Worm (Caenorhabditis elegans): ENCODE results near the gene angl-1.
A peak's percentile ranks its signal among the peaks of the same experiment; 100 is the strongest.

The angl-1 gene

DNA sequence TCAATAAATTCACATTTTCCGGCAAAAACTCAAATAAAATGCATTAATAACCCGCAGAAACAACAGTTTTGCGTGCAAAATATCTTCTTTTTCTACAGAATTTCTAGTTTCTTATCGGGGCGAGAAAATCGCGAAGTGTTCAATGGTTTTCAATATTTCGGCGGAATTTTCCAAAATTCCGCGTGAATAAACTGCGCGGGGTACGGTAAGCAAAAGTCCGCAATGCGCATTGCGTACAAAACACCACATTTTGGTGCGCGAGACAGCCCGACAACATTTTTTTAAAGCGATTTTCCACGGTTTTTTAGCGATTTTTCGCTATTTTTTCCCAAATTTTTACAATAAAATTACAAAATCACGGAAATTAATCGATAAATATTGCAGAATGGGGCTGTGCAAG is 41.5 kb downstream of the angl-1 start, which contains the start of gene Y45G12B.2:
Gene Y45G12B.2 (plus strand): TSS at position 383 of the 400 bp plus-strand sequence.
- TF ChIP-seq tab-1 (GFP tag; IDR thresholded peaks at IDR 0.05) (no peak), klf-2 (GFP tag; conservative IDR thresholded peaks at IDR 0.05) (0 out of 2 replicates have a peak, but pooled peaks have one; percentile 25)

- no peak for TF ChIP-seq klf-2 (GFP tag; conservative IDR thresholded peaks at IDR 0.05)
- TF ChIP-seq cog-1 (tag; optimal IDR thresholded peaks at IDR 0.05): no peak
- TF ChIP-seq med-1 (GFP tag; optimal IDR thresholded peaks at IDR 0.05; ENCODE audit: insufficient read depth): no peak
These were observed 43.1 kb downstream of the angl-1 start, which contains the start of gene Y45G12B.3 for ce11 chrV:2695935-2696334. Y45G12B.3 (minus strand) TSS chrV:2696254.

ce11 chrV:2697693-2698092 is 44.8 kb downstream of the angl-1 start:
- TF ChIP-seq klf-2 (GFP tag; conservative IDR thresholded peaks at IDR 0.05) (no peak), ztf-23 (GFP tag; IDR thresholded peaks at IDR 0.05) (no peak), flt-1 (GFP tag; IDR thresholded peaks at IDR 0.05) (0 out of 2 replicates have a peak, but pooled peaks have one; percentile 58), ztf-29 (GFP tag; IDR thresholded peaks at IDR 0.05) (no peak), med-1 (GFP tag; optimal IDR thresholded peaks at IDR 0.05; ENCODE audit: insufficient read depth) (peak; percentile 12)

DNA sequence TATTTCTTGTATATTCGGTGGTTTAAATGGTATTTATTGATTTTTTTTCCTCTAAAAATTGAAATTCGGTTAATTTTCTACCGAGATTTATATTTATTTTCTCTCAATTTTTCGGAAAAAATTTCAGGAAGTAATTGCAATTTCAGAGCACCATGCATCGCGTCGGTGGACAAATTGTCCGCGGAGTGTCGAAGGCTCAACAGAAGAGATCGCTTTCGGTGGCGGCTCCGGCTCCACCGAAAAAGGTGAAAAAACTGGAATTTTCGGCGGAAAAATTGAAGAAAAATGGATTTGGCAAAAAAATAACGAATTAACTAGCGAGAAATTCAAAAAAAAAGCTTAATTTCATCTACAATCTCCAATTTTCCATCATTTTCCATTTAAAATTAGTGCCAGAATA is 45.9 kb downstream of the angl-1 start, which contains the start of gene nuo-5:
Gene nuo-5 (plus strand): TSS at position 147 of the 400 bp plus-strand sequence.
- TF ChIP-seq flt-1 (GFP tag; IDR thresholded peaks at IDR 0.05) (no peak), tab-1 (GFP tag; IDR thresholded peaks at IDR 0.05) (no peak), T22C8.4 (GFP tag; IDR thresholded peaks at IDR 0.05) (no peak), med-1 (GFP tag; optimal IDR thresholded peaks at IDR 0.05; ENCODE audit: insufficient read depth) (no peak), klf-2 (GFP tag; conservative IDR thresholded peaks at IDR 0.05) (no peak), cog-1 (tag; optimal IDR thresholded peaks at IDR 0.05) (no peak), ztf-23 (GFP tag; IDR thresholded peaks at IDR 0.05) (no peak), ref-1 (GFP tag; conservative IDR thresholded peaks at IDR 0.05) (no peak), ztf-29 (GFP tag; IDR thresholded peaks at IDR 0.05) (no peak)

DNA sequence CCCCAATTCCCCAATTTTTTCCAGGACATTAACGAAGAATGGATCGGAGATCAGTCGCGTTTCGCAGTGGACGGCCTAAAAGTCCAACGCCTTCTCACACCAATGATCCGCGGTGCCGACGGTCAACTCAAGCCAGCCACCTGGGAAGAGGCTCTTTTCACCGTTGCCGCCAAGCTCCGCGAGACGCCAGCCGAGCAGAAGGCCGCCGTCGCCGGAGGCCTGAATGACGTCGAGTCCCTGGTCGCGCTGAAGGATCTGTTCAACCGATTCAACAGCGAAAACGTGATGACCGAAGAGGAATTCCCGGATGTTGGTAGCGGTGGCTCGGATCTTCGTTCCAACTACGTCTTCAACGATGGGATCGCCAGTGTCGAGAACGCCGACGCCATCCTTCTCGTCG is 50.0 kb downstream of the angl-1 start:
- no peak for TF ChIP-seq ztf-23 (GFP tag; IDR thresholded peaks at IDR 0.05)
- TF ChIP-seq T22C8.4 (GFP tag; IDR thresholded peaks at IDR 0.05): no peak
- TF ChIP-seq flt-1 (GFP tag; IDR thresholded peaks at IDR 0.05): no peak
- no peak for TF ChIP-seq med-1 (GFP tag; optimal IDR thresholded peaks at IDR 0.05; ENCODE audit: insufficient read depth)
- no peak for TF ChIP-seq ztf-29 (GFP tag; IDR thresholded peaks at IDR 0.05)
- no peak for TF ChIP-seq tab-1 (GFP tag; IDR thresholded peaks at IDR 0.05)

DNA sequence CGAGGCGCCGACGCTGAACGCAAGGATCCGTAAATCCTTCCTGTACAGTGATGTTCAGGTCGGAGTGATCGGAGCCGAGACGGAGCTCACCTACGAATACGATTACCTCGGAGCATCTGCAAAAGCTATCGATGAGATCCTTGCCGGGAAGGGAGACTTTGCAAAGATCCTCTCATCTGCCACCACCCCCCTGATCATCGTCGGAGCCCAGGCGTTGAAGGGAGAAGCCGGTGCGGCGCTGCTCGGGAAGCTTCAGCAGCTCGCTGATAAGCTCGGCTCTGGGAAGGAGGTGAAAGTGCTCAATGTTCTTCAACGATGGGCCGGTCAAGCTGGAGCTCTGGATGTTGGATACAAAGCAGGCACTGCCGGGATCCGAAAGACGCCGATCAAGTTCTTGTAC is 50.4 kb downstream of the angl-1 start:
- no peak for TF ChIP-seq T22C8.4 (GFP tag; IDR thresholded peaks at IDR 0.05)

DNA sequence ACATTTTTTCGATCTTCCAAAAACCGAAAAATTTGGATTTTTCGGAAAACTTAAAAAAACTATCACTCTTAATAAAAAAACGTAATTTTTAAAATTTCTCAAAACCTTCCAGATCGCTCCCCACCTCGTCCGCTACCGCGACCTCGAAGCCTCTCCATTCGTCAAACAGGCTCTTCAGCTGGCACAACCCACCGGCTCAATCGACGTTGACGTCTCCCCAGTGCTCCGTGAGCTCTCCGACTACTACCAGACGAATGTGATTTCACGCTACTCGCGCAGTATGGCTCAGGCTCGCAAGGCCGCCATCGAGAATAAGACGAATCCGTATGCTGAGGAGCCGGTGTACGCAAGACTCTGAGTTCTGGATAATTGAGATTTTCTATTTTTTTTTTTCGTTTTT is 53.5 kb downstream of the angl-1 start:
- TF ChIP-seq ref-1 (GFP tag; conservative IDR thresholded peaks at IDR 0.05): no peak
- no peak for TF ChIP-seq med-1 (GFP tag; optimal IDR thresholded peaks at IDR 0.05; ENCODE audit: insufficient read depth)
- TF ChIP-seq T22C8.4 (GFP tag; IDR thresholded peaks at IDR 0.05): no peak
- no peak for TF ChIP-seq ztf-29 (GFP tag; IDR thresholded peaks at IDR 0.05)
- TF ChIP-seq flt-1 (GFP tag; IDR thresholded peaks at IDR 0.05): no peak
- no peak for TF ChIP-seq klf-2 (GFP tag; conservative IDR thresholded peaks at IDR 0.05)
- TF ChIP-seq cog-1 (tag; optimal IDR thresholded peaks at IDR 0.05): no peak
- TF ChIP-seq tab-1 (GFP tag; IDR thresholded peaks at IDR 0.05): no peak
- TF ChIP-seq ztf-23 (GFP tag; IDR thresholded peaks at IDR 0.05): no peak

ce11 chrV:2710192-2710591 is 57.3 kb downstream of the angl-1 start:
- TF ChIP-seq ref-1 (GFP tag; conservative IDR thresholded peaks at IDR 0.05) (no peak), ztf-29 (GFP tag; IDR thresholded peaks at IDR 0.05) (no peak), flt-1 (GFP tag; IDR thresholded peaks at IDR 0.05) (no peak)

- TF ChIP-seq flt-1 (GFP tag; IDR thresholded peaks at IDR 0.05): no peak
- TF ChIP-seq ref-1 (GFP tag; conservative IDR thresholded peaks at IDR 0.05): no peak
- TF ChIP-seq cog-1 (tag; optimal IDR thresholded peaks at IDR 0.05): no peak
- TF ChIP-seq med-1 (GFP tag; optimal IDR thresholded peaks at IDR 0.05; ENCODE audit: insufficient read depth): no peak
- TF ChIP-seq T22C8.4 (GFP tag; IDR thresholded peaks at IDR 0.05): no peak
- TF ChIP-seq ztf-29 (GFP tag; IDR thresholded peaks at IDR 0.05): no peak
- no peak for TF ChIP-seq klf-2 (GFP tag; conservative IDR thresholded peaks at IDR 0.05)
- no peak for TF ChIP-seq tab-1 (GFP tag; IDR thresholded peaks at IDR 0.05)
- TF ChIP-seq ztf-23 (GFP tag; IDR thresholded peaks at IDR 0.05): no peak
These were observed 58.5 kb downstream of the angl-1 start, which contains the start of gene C24B9.3 for ce11 chrV:2711429-2711828. C24B9.3 (minus strand) TSS chrV:2711599.
